Fruit fly (Drosophila melanogaster): Measurements from ENCODE around the gene CG13049.

Gene CG13049

dm6 chr3L:16286258-16286657, 4.5 kb upstream of the CG13049 start (continued):
- TF ChIP-seq spab (GFP tag; optimal IDR thresholded peaks at IDR 0.05) (peak; percentile 78), Blimp-1 (GFP tag; optimal IDR thresholded peaks at IDR 0.05) (no peak), Ets96B (tag; optimal IDR thresholded peaks at IDR 0.05) (peak; percentile 87), achi (GFP tag; optimal IDR thresholded peaks at IDR 0.05) (peak; percentile 53), OdsH (GFP tag; optimal IDR thresholded peaks at IDR 0.05) (peak; percentile 46), CG6854 (GFP tag; optimal IDR thresholded peaks at IDR 0.05) (no peak), Gug (GFP tag; IDR thresholded peaks at IDR 0.05) (no peak)

dm6 chr3L:16285346-16285911, 3.7 kb upstream of the CG13049 start, which contains the start of gene CG13047:
Gene CG13047 (minus strand): TSS chr3L:16285396.
- TF ChIP-seq Eip93F (GFP tag; optimal IDR thresholded peaks at IDR 0.05) (no peak), lz (GFP tag; optimal IDR thresholded peaks at IDR 0.05) (no peak), CG4318 (GFP tag; optimal IDR thresholded peaks at IDR 0.05) (no peak), topi (GFP tag; optimal IDR thresholded peaks at IDR 0.05) (no peak), OdsH (GFP tag; optimal IDR thresholded peaks at IDR 0.05) (no peak), esn (GFP tag; optimal IDR thresholded peaks at IDR 0.05) (no peak), salr (GFP tag; optimal IDR thresholded peaks at IDR 0.05) (no peak), vri (GFP tag; optimal IDR thresholded peaks at IDR 0.05) (no peak), Sox15 (GFP tag; optimal IDR thresholded peaks at IDR 0.05) (no peak), Eip78C (GFP tag) (peak; percentile 49), CG8119 (GFP tag; IDR thresholded peaks at IDR 0.05) (no peak), CG8319 (GFP tag; optimal IDR thresholded peaks at IDR 0.05) (no peak), Ets96B (tag; optimal IDR thresholded peaks at IDR 0.05) (peak; percentile 37), svp (GFP tag) (no peak), CG6854 (GFP tag; optimal IDR thresholded peaks at IDR 0.05) (no peak), Eip75B (GFP tag; optimal IDR thresholded peaks at IDR 0.05) (no peak), Ets21C (GFP tag; optimal IDR thresholded peaks at IDR 0.05) (no peak), CG11762 (GFP tag; optimal IDR thresholded peaks at IDR 0.05; ENCODE audit: insufficient read depth) (no peak), fd85E (GFP tag; optimal IDR thresholded peaks at IDR 0.05) (no peak), CG10669 (GFP tag; optimal IDR thresholded peaks at IDR 0.05) (peak; percentile 26), CG32006 (GFP tag; optimal IDR thresholded peaks at IDR 0.05) (peak; percentile 2), Sox102F (GFP tag; optimal IDR thresholded peaks at IDR 0.05) (no peak), Smox (GFP tag; optimal IDR thresholded peaks at IDR 0.05) (no peak), Hr39 (GFP tag; optimal IDR thresholded peaks at IDR 0.05) (no peak), Hr38 (GFP tag; optimal IDR thresholded peaks at IDR 0.05) (no peak), CG1621 (tag; optimal IDR thresholded peaks at IDR 0.05) (no peak), achi (GFP tag; optimal IDR thresholded peaks at IDR 0.05) (no peak), CG6808 (GFP tag; optimal IDR thresholded peaks at IDR 0.05) (peak; percentile 13), CG11902 (GFP tag; optimal IDR thresholded peaks at IDR 0.05) (no peak), CG8632 (GFP tag; optimal IDR thresholded peaks at IDR 0.05) (no peak), Sox14 (GFP tag; optimal IDR thresholded peaks at IDR 0.05) (no peak), CG16779 (tag; optimal IDR thresholded peaks at IDR 0.05) (no peak), CG10631 (GFP tag; optimal IDR thresholded peaks at IDR 0.05) (peak; percentile 10), CG6163 (GFP tag; IDR thresholded peaks at IDR 0.05) (no peak), CG31627 (GFP tag; optimal IDR thresholded peaks at IDR 0.05) (no peak), spab (GFP tag; optimal IDR thresholded peaks at IDR 0.05) (no peak), CG6276 (GFP tag; optimal IDR thresholded peaks at IDR 0.05) (no peak), CG9139 (GFP tag; optimal IDR thresholded peaks at IDR 0.05) (no peak), CG11294 (GFP tag; IDR thresholded peaks at IDR 0.05) (no peak), CG3919 (GFP tag; optimal IDR thresholded peaks at IDR 0.05) (no peak), cyc (GFP tag; optimal IDR thresholded peaks at IDR 0.05) (no peak), fkh (GFP tag; optimal IDR thresholded peaks at IDR 0.05) (no peak), dac (GFP tag; optimal IDR thresholded peaks at IDR 0.05) (no peak), eg (GFP tag; IDR thresholded peaks at IDR 0.05) (no peak), CG7368 (GFP tag; optimal IDR thresholded peaks at IDR 0.05) (no peak), acj6 (GFP tag; optimal IDR thresholded peaks at IDR 0.05) (peak; percentile 13), Blimp-1 (GFP tag; optimal IDR thresholded peaks at IDR 0.05) (no peak), CG15336 (GFP tag; IDR thresholded peaks at IDR 0.05) (0 out of 2 replicates have a peak, but pooled peaks have one; percentile 26), CG3032 (tag; optimal IDR thresholded peaks at IDR 0.05) (peak; percentile 56)
